Worm (Caenorhabditis elegans) whole organism, midembryonic: Measurements from ENCODE around the gene F59A6.11.

Source experiments
- T22C8.4 ChIP-seq: fragments of 200-800 bp; sonication (Bioruptor generic); IDR thresholded peaks from 2 replicates; pipeline ENCODE4 v1.3.6; 2022; ENCODE audit warnings: missing genetic modification characterization, missing compliant biosample characterization
- cog-1 ChIP-seq: sonication (generic microtip); optimal IDR thresholded peaks from 2 replicates; lab custom pipeline; 2016; ENCODE audit warnings: missing genetic modification characterization, missing compliant biosample characterization
- flt-1 ChIP-seq: fragments of 200-800 bp; sonication (Bioruptor generic); IDR thresholded peaks from 2 replicates; pipeline ENCODE4 v1.3.6; 2022; ENCODE audit warnings: missing genetic modification characterization, missing compliant biosample characterization
- klf-2 ChIP-seq: fragments of 200-800 bp; sonication (Bioruptor generic); conservative IDR thresholded peaks from 2 replicates; pipeline ENCODE4 v1.3.6; 2022; ENCODE audit warnings: missing genetic modification reagents, missing genetic modification characterization, missing compliant biosample characterization
- med-1 ChIP-seq: sonication (generic microtip); optimal IDR thresholded peaks from 2 replicates; lab custom pipeline; 2017; ENCODE audit warnings: missing genetic modification characterization, mild to moderate bottlenecking, missing compliant biosample characterization, antibody characterized with exemption, missing genetic modification reagents; ENCODE audit not compliant: insufficient read depth
- ref-1 ChIP-seq: fragments of 200-800 bp; sonication (Bioruptor generic); conservative IDR thresholded peaks from 2 replicates; pipeline ENCODE4 v1.3.6; 2022; ENCODE audit warnings: missing genetic modification reagents, missing genetic modification characterization, missing compliant biosample characterization
- tab-1 ChIP-seq: fragments of 200-800 bp; sonication (Bioruptor generic); IDR thresholded peaks from 2 replicates; pipeline ENCODE4 v1.3.6; 2022; ENCODE audit warnings: missing genetic modification characterization, missing compliant biosample characterization
- ztf-23 ChIP-seq: fragments of 200-800 bp; sonication (Bioruptor generic); IDR thresholded peaks from 2 replicates; pipeline ENCODE4 v1.3.6; 2022; ENCODE audit warnings: missing genetic modification reagents, missing genetic modification characterization, missing compliant biosample characterization
- ztf-29 ChIP-seq: fragments of 200-800 bp; sonication (Bioruptor generic); IDR thresholded peaks from 2 replicates; pipeline ENCODE4 v1.3.6; 2022; ENCODE audit warnings: missing genetic modification reagents, missing genetic modification characterization, missing compliant biosample characterization

Gene F59A6.11

ce11 chrII:4960690-4961089, 37.9 kb downstream of the F59A6.11 start:
- TF ChIP-seq ref-1 (GFP tag; lab: Robert Waterston, UW) (no peak), tab-1 (no peak), T22C8.4 (GFP tag; lab: Robert Waterston, UW) (no peak), ztf-23 (GFP tag; lab: Robert Waterston, UW) (no peak), cog-1 (tag; lab: Kevin White, UChicago) (no peak), med-1 (GFP tag; lab: Kevin White, UChicago) (no peak)

- TF ChIP-seq ref-1 (GFP tag; lab: Robert Waterston, UW) (no peak), ztf-23 (GFP tag; lab: Robert Waterston, UW) (0 out of 2 replicates have a peak, but pooled peaks have one; percentile 19), ztf-29 (GFP tag; lab: Robert Waterston, UW) (no peak)
These were observed 38.8 kb downstream of the F59A6.11 start, which contains the start of gene ulp-2 for ce11 chrII:4959719-4960118. TSS of gene ulp-2 (minus strand) at chrII:4959876.

- TF ChIP-seq cog-1 (tag; lab: Kevin White, UChicago) (peak; percentile 12), ref-1 (GFP tag; lab: Robert Waterston, UW) (no peak), flt-1 (GFP tag; lab: Robert Waterston, UW) (0 out of 2 replicates have a peak, but pooled peaks have one; percentile 56), tab-1 (no peak), klf-2 (no peak), ztf-23 (GFP tag; lab: Robert Waterston, UW) (no peak), ztf-29 (GFP tag; lab: Robert Waterston, UW) (no peak), med-1 (GFP tag; lab: Kevin White, UChicago) (no peak), T22C8.4 (GFP tag; lab: Robert Waterston, UW) (no peak)
These were observed 43.2 kb downstream of the F59A6.11 start, which contains the start of gene pbs-3 for ce11 chrII:4955353-4955752. TSS of gene pbs-3 (minus strand) at chrII:4955427.

- TF ChIP-seq cog-1 (tag; lab: Kevin White, UChicago), result no peak
- no peak for TF ChIP-seq tab-1
- TF ChIP-seq klf-2, result no peak
- TF ChIP-seq med-1 (GFP tag; lab: Kevin White, UChicago), result no peak
- no peak for TF ChIP-seq ref-1 (GFP tag; lab: Robert Waterston, UW)
- TF ChIP-seq flt-1 (GFP tag; lab: Robert Waterston, UW), result no peak
- TF ChIP-seq ztf-23 (GFP tag; lab: Robert Waterston, UW), result no peak
These were observed 44.2 kb downstream of the F59A6.11 start for ce11 chrII:4954099-4954959.

ce11 chrII:4953289-4953688, 45.3 kb downstream of the F59A6.11 start, which contains the start of gene ndx-3:
TSS of gene ndx-3 (plus strand) at chrII:4953589.
- TF ChIP-seq T22C8.4 (GFP tag; lab: Robert Waterston, UW) (no peak), ztf-23 (GFP tag; lab: Robert Waterston, UW) (no peak), klf-2 (no peak), med-1 (GFP tag; lab: Kevin White, UChicago) (no peak), ref-1 (GFP tag; lab: Robert Waterston, UW) (no peak), cog-1 (tag; lab: Kevin White, UChicago) (no peak), flt-1 (GFP tag; lab: Robert Waterston, UW) (no peak), tab-1 (no peak)

ce11 chrII:4949380-4949950, 49.1 kb downstream of the F59A6.11 start, which contains the start of the genes try-1 and zyg-12:
TSS of gene try-1 (minus strand) at chrII:4949527.
TSS of gene zyg-12 (plus strand) at chrII:4949900.
- TF ChIP-seq flt-1 (GFP tag; lab: Robert Waterston, UW) (no peak), klf-2 (no peak), ztf-23 (GFP tag; lab: Robert Waterston, UW) (no peak), ztf-29 (GFP tag; lab: Robert Waterston, UW) (no peak), T22C8.4 (GFP tag; lab: Robert Waterston, UW) (no peak), med-1 (GFP tag; lab: Kevin White, UChicago) (no peak), cog-1 (tag; lab: Kevin White, UChicago) (no peak), ref-1 (GFP tag; lab: Robert Waterston, UW) (no peak), tab-1 (no peak)

- no peak for TF ChIP-seq T22C8.4 (GFP tag; lab: Robert Waterston, UW)
- TF ChIP-seq ztf-23 (GFP tag; lab: Robert Waterston, UW), result 0 out of 2 replicates have a peak, but pooled peaks have one; percentile 15
These were observed 50.4 kb downstream of the F59A6.11 start for ce11 chrII:4948118-4948517.
